Fruit fly (Drosophila melanogaster): ENCODE data around the gene CG3698.
A peak's percentile ranks its signal among the peaks of the same experiment; 100 is the strongest.

CG3698 gene

dm6 chr3L:20837040-20837830, 39.1 kb upstream of the CG3698 start, which contains the start of gene CG13255 (continued):
- no peak for TF ChIP-seq CG18764 (GFP tag; optimal IDR thresholded peaks at IDR 0.05)
- TF ChIP-seq seq (GFP tag; IDR thresholded peaks at IDR 0.05): no peak
- peak; percentile 3 for TF ChIP-seq CG10979 (tag; optimal IDR thresholded peaks at IDR 0.05)
- TF ChIP-seq Chrac-16 (GFP tag; optimal IDR thresholded peaks at IDR 0.05): peak; percentile 34
- TF ChIP-seq vvl (GFP tag; IDR thresholded peaks at IDR 0.05): no peak
- TF ChIP-seq CkIIα-i1 (GFP tag; IDR thresholded peaks at IDR 0.05): no peak
- no peak for TF ChIP-seq cad (GFP tag; optimal IDR thresholded peaks at IDR 0.05)
- TF ChIP-seq CG18599 (GFP tag; optimal IDR thresholded peaks at IDR 0.05): peak; percentile 71
- TF ChIP-seq ken (GFP tag; IDR thresholded peaks at IDR 0.05): no peak
- TF ChIP-seq chif (GFP tag; optimal IDR thresholded peaks at IDR 0.05): peak in 1 of 2 experiments; percentile 29
- TF ChIP-seq CG17568 (GFP tag; optimal IDR thresholded peaks at IDR 0.05): no peak
- TF ChIP-seq CG12299 (tag; optimal IDR thresholded peaks at IDR 0.05): no peak
- peak; percentile 49 for TF ChIP-seq fd3F (GFP tag; optimal IDR thresholded peaks at IDR 0.05)
- peak; percentile 59 for TF ChIP-seq org-1 (GFP tag; optimal IDR thresholded peaks at IDR 0.05)
- no peak for TF ChIP-seq CG5180 (GFP tag; optimal IDR thresholded peaks at IDR 0.05)
- no peak for TF ChIP-seq NC2α (GFP tag; optimal IDR thresholded peaks at IDR 0.05)
- TF ChIP-seq CG6813 (GFP tag; optimal IDR thresholded peaks at IDR 0.05): no peak
- peak; percentile 21 for TF ChIP-seq CG8388 (GFP tag; optimal IDR thresholded peaks at IDR 0.05)
- no peak for TF ChIP-seq CG1024 (GFP tag; IDR thresholded peaks at IDR 0.05)
- TF ChIP-seq lola (GFP tag; optimal IDR thresholded peaks at IDR 0.05): no peak
- no peak for TF ChIP-seq hkb (optimal IDR thresholded peaks at IDR 0.05)
- TF ChIP-seq hkb (GFP tag; IDR thresholded peaks at IDR 0.05): no peak
- TF ChIP-seq CG6254 (GFP tag; optimal IDR thresholded peaks at IDR 0.05): no peak
- TF ChIP-seq zen (tag; optimal IDR thresholded peaks at IDR 0.05): no peak
- no peak; the same call in 3 of the 4 replicates for TF ChIP-seq Gug (GFP tag; IDR thresholded peaks at IDR 0.05)
- TF ChIP-seq Dp (GFP tag; optimal IDR thresholded peaks at IDR 0.05): no peak
- peak; percentile 67 for TF ChIP-seq CG15269 (tag; optimal IDR thresholded peaks at IDR 0.05)
- no peak for TF ChIP-seq gce (GFP tag; IDR thresholded peaks at IDR 0.05)
- TF ChIP-seq amos (GFP tag; IDR thresholded peaks at IDR 0.05; ENCODE audit: partially characterized antibody): no peak
- no peak for TF ChIP-seq Sin3A (optimal IDR thresholded peaks at IDR 0.05)
- no peak for TF ChIP-seq CG11247 (GFP tag; IDR thresholded peaks at IDR 0.05)
- TF ChIP-seq GATAe (GFP tag; conservative IDR thresholded peaks at IDR 0.05): peak; percentile 65
- 0 out of 2 replicates have a peak, but pooled peaks have one; percentile 25 for TF ChIP-seq al (GFP tag; IDR thresholded peaks at IDR 0.05)
- TF ChIP-seq CG10267 (tag; optimal IDR thresholded peaks at IDR 0.05): peak; percentile 4
- TF ChIP-seq CG15696 (tag; optimal IDR thresholded peaks at IDR 0.05): no peak
- no peak for TF ChIP-seq so (GFP tag; IDR thresholded peaks at IDR 0.05)
- peak; percentile 2 for TF ChIP-seq fd96Cb (tag; optimal IDR thresholded peaks at IDR 0.05)
- TF ChIP-seq Six4 (GFP tag; optimal IDR thresholded peaks at IDR 0.05): no peak
- TF ChIP-seq C15 (GFP tag; IDR thresholded peaks at IDR 0.05): no peak
- TF ChIP-seq CG17385 (GFP tag; optimal IDR thresholded peaks at IDR 0.05): peak; percentile 54
- TF ChIP-seq Lpt (GFP tag; optimal IDR thresholded peaks at IDR 0.05): no peak
- peak; percentile 48 for TF ChIP-seq Hmx (GFP tag; optimal IDR thresholded peaks at IDR 0.05)
- TF ChIP-seq corto (GFP tag; optimal IDR thresholded peaks at IDR 0.05): no peak
- no peak for TF ChIP-seq nerfin-2 (GFP tag; IDR thresholded peaks at IDR 0.05; ENCODE audit: partially characterized antibody)
- no peak for TF ChIP-seq CG1602 (GFP tag; optimal IDR thresholded peaks at IDR 0.05)
- TF ChIP-seq CG7987 (GFP tag; optimal IDR thresholded peaks at IDR 0.05): no peak
- peak; percentile 60 for TF ChIP-seq Rfx (GFP tag; IDR thresholded peaks at IDR 0.05)
- peak; percentile 52 for TF ChIP-seq CG32532 (GFP tag; IDR thresholded peaks at IDR 0.05)
- no peak for TF ChIP-seq Opbp (GFP tag; IDR thresholded peaks at IDR 0.05; ENCODE audit: partially characterized antibody)
- peak; percentile 61 for TF ChIP-seq Sox100B (GFP tag; optimal IDR thresholded peaks at IDR 0.05)

Measured in whole organism, embryonic.